Fruit fly (Drosophila melanogaster): ENCODE measurements around the gene lcs.

Gene lcs

DNA sequence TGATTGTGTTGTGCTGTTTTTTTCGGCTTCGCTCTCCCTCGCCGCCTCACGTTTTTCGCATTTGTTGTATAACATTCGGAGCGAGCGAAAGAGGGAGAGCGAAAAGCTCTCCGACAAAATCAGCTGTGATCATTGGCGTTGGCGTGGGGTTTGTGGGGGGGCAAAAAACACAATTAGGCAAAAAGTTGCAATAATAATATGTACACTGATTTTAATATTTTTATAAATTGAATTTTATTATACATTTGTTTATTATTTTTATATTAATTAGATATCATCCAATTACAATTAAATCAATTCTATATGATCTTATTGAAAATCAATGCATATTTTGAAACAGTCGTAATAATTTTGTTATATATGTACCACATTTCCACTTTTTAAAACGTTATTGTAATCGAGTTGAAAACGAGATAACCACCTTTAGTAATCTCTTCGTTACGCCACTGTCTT, 21.5 kb downstream of the lcs start (continued):
- TF ChIP-seq Dbx (GFP tag; IDR thresholded peaks at IDR 0.05), result 0 out of 3 replicates have a peak, but pooled peaks have one; percentile 30
- no peak for TF ChIP-seq Stat92E (GFP tag; optimal IDR thresholded peaks at IDR 0.05)
- TF ChIP-seq CG14014 (GFP tag; IDR thresholded peaks at IDR 0.05), result peak; percentile 30; the same call in 1 of the 2 replicates
- peak; percentile 29 for TF ChIP-seq Asciz (GFP tag; optimal IDR thresholded peaks at IDR 0.05)
- peak; percentile 60 for TF ChIP-seq CG13296 (GFP tag; optimal IDR thresholded peaks at IDR 0.05)
- no peak for TF ChIP-seq CG13287 (GFP tag; IDR thresholded peaks at IDR 0.05; ENCODE audit: partially characterized antibody)
- TF ChIP-seq ato (GFP tag; IDR thresholded peaks at IDR 0.05; ENCODE audit: partially characterized antibody), result no peak
- no peak for TF ChIP-seq seq (GFP tag; IDR thresholded peaks at IDR 0.05)
- no peak for TF ChIP-seq Dll (GFP tag; IDR thresholded peaks at IDR 0.05; ENCODE audit: partially characterized antibody)
- no peak for TF ChIP-seq CG6254 (GFP tag; optimal IDR thresholded peaks at IDR 0.05)
- TF ChIP-seq CG12942 (GFP tag; optimal IDR thresholded peaks at IDR 0.05), result no peak
- TF ChIP-seq CG31441 (GFP tag; IDR thresholded peaks at IDR 0.05), result no peak; the same call in 1 of the 2 replicates
- TF ChIP-seq Poxn (GFP tag; IDR thresholded peaks at IDR 0.05), result no peak
- TF ChIP-seq yki (optimal IDR thresholded peaks at IDR 0.05), result no peak
- TF ChIP-seq CG14050 (GFP tag; IDR thresholded peaks at IDR 0.05), result no peak
- TF ChIP-seq Doc3 (GFP tag; IDR thresholded peaks at IDR 0.05; ENCODE audit: partially characterized antibody), result no peak
- no peak for TF ChIP-seq sqz (GFP tag; optimal IDR thresholded peaks at IDR 0.05)
- no peak for TF ChIP-seq ssp (GFP tag; IDR thresholded peaks at IDR 0.05)
- TF ChIP-seq CG6683 (GFP tag; optimal IDR thresholded peaks at IDR 0.05), result peak; percentile 11
- TF ChIP-seq Awh (GFP tag; IDR thresholded peaks at IDR 0.05), result no peak
- TF ChIP-seq CG14860 (GFP tag; IDR thresholded peaks at IDR 0.05; ENCODE audit: partially characterized antibody), result no peak
- peak; percentile 57 for TF ChIP-seq Rfx (GFP tag; IDR thresholded peaks at IDR 0.05)
- no peak for TF ChIP-seq Hmx (GFP tag; optimal IDR thresholded peaks at IDR 0.05)
- no peak for TF ChIP-seq Bteb2 (GFP tag; optimal IDR thresholded peaks at IDR 0.05)
- TF ChIP-seq CG4707 (GFP tag; optimal IDR thresholded peaks at IDR 0.05), result no peak
- TF ChIP-seq CG4730 (GFP tag; IDR thresholded peaks at IDR 0.05), result no peak
- TF ChIP-seq tna (GFP tag; IDR thresholded peaks at IDR 0.05; ENCODE audit: partially characterized antibody), result no peak
- TF ChIP-seq CG2875 (GFP tag; optimal IDR thresholded peaks at IDR 0.05), result no peak
- TF ChIP-seq CG9727 (GFP tag; optimal IDR thresholded peaks at IDR 0.05), result peak; percentile 39
- TF ChIP-seq hbn (GFP tag; IDR thresholded peaks at IDR 0.05; ENCODE audit: partially characterized antibody), result no peak
- TF ChIP-seq cas (GFP tag; IDR thresholded peaks at IDR 0.05), result no peak
- peak; percentile 52; the same call in 2 of the 3 replicates for TF ChIP-seq CG17361 (GFP tag; IDR thresholded peaks at IDR 0.05)
- no peak for TF ChIP-seq Dref (GFP tag; IDR thresholded peaks at IDR 0.05)
- no peak for TF ChIP-seq Hey (tag; optimal IDR thresholded peaks at IDR 0.05)
- no peak for TF ChIP-seq bab2 (GFP tag; optimal IDR thresholded peaks at IDR 0.05)
- peak; percentile 37 for TF ChIP-seq bcd (GFP tag; optimal IDR thresholded peaks at IDR 0.05)
- TF ChIP-seq Fer2 (tag; optimal IDR thresholded peaks at IDR 0.05), result no peak
- TF ChIP-seq Fer3 (tag; optimal IDR thresholded peaks at IDR 0.05), result peak; percentile 31
- TF ChIP-seq CG2202 (tag; optimal IDR thresholded peaks at IDR 0.05), result no peak
- TF ChIP-seq CG7987 (GFP tag; optimal IDR thresholded peaks at IDR 0.05), result no peak
- TF ChIP-seq CG3163 (GFP tag; optimal IDR thresholded peaks at IDR 0.05), result no peak
- TF ChIP-seq her (GFP tag; optimal IDR thresholded peaks at IDR 0.05), result no peak
- no peak for TF ChIP-seq Hsf (GFP tag; optimal IDR thresholded peaks at IDR 0.05)
- no peak for TF ChIP-seq Nf-YB (GFP tag; optimal IDR thresholded peaks at IDR 0.05)
- TF ChIP-seq slbo (GFP tag; IDR thresholded peaks at IDR 0.05), result peak; percentile 63
- TF ChIP-seq lbe (GFP tag; optimal IDR thresholded peaks at IDR 0.05), result peak; percentile 2
- no peak for TF ChIP-seq CG16815 (GFP tag; optimal IDR thresholded peaks at IDR 0.05)
- TF ChIP-seq bowl (GFP tag; IDR thresholded peaks at IDR 0.05), result no peak
- TF ChIP-seq CG9215 (GFP tag; IDR thresholded peaks at IDR 0.05), result 0 out of 2 replicates have a peak, but pooled peaks have one; percentile 25
- no peak for TF ChIP-seq CG15073 (GFP tag; optimal IDR thresholded peaks at IDR 0.05)
- TF ChIP-seq CG4617 (GFP tag; optimal IDR thresholded peaks at IDR 0.05; ENCODE audit: borderline replicate concordance), result no peak
